Worm (Caenorhabditis elegans): ENCODE measurements around the gene dyf-2.

ce11 chrIII:13713807-13714206 is 27.6 kb upstream of the dyf-2 start:
- TF ChIP-seq med-1 (GFP tag; optimal IDR thresholded peaks at IDR 0.05; ENCODE audit: insufficient read depth) (no peak), klf-2 (GFP tag; conservative IDR thresholded peaks at IDR 0.05) (no peak), tab-1 (GFP tag; IDR thresholded peaks at IDR 0.05) (no peak; the same call in 1 of the 2 replicates), ztf-23 (GFP tag; IDR thresholded peaks at IDR 0.05) (no peak), flt-1 (GFP tag; IDR thresholded peaks at IDR 0.05) (0 out of 2 replicates have a peak, but pooled peaks have one; percentile 47)
